Fruit fly (Drosophila melanogaster) whole organism, embryonic: Measurements from ENCODE around the gene Syt1.

Experiments
- Antp ChIP-seq: fragments of 200-800 bp; sonication (Bioruptor generic); optimal IDR thresholded peaks from 3 replicates; lab custom pipeline; 2016; ENCODE audit warnings: missing biosample characterization, missing genetic modification characterization
- Asciz ChIP-seq: fragments of 200-800 bp; sonication (Bioruptor generic); optimal IDR thresholded peaks from 2 replicates; lab custom pipeline; 2017; ENCODE audit warnings: missing biosample characterization, mild to moderate bottlenecking, missing genetic modification characterization, missing genetic modification reagents
- CG10321 ChIP-seq: fragments of 200-800 bp; sonication (Bioruptor generic); IDR thresholded peaks from 2 replicates; pipeline ENCODE4 v1.3.6; 2022; ENCODE audit warnings: missing biosample characterization, missing genetic modification characterization
- CG10959 ChIP-seq: fragments of 200-800 bp; sonication (Bioruptor generic); IDR thresholded peaks from 2 replicates; pipeline ENCODE4 v1.3.6; 2022; ENCODE audit warnings: missing biosample characterization, missing genetic modification characterization
- CG14014 ChIP-seq: fragments of 200-800 bp; sonication (Bioruptor generic); IDR thresholded peaks from 2 replicates; pipeline ENCODE4 v1.3.6; 2022; ENCODE audit warnings: missing biosample characterization, missing genetic modification characterization
- CG14860 ChIP-seq: fragments of 200-800 bp; sonication (Bioruptor generic); IDR thresholded peaks from 3 replicates; pipeline ENCODE4 v1.3.6; 2022; ENCODE audit warnings: missing biosample characterization, missing genetic modification characterization; ENCODE audit not compliant: partially characterized antibody
- CG1602 ChIP-seq: fragments of 200-800 bp; sonication (Bioruptor generic); optimal IDR thresholded peaks from 3 replicates; lab custom pipeline; 2016; ENCODE audit warnings: missing biosample characterization, missing genetic modification characterization
- CG3163 ChIP-seq: fragments of 200-800 bp; sonication (Bioruptor generic); optimal IDR thresholded peaks from 3 replicates; lab custom pipeline; 2016; ENCODE audit warnings: missing biosample characterization, missing genetic modification characterization
- CG32767 ChIP-seq: fragments of 200-800 bp; sonication (Bioruptor generic); IDR thresholded peaks from 2 replicates; pipeline ENCODE4 v1.3.6; 2022; ENCODE audit warnings: missing biosample characterization, missing genetic modification characterization
- CG32772 ChIP-seq: fragments of 200-800 bp; sonication (Bioruptor generic); IDR thresholded peaks from 2 replicates; pipeline ENCODE4 v1.3.6; 2022; ENCODE audit warnings: missing biosample characterization, missing genetic modification characterization
- CG4328 ChIP-seq: fragments of 200-800 bp; sonication (Bioruptor generic); optimal IDR thresholded peaks from 3 replicates; lab custom pipeline; 2017; ENCODE audit warnings: missing biosample characterization, missing genetic modification reagents, missing genetic modification characterization
- CG4617 ChIP-seq: fragments of 200-800 bp; sonication (Bioruptor generic); optimal IDR thresholded peaks from 3 replicates; lab custom pipeline; 2016; ENCODE audit warnings: missing biosample characterization, missing genetic modification characterization, borderline replicate concordance
- CG4730 ChIP-seq: fragments of 200-800 bp; sonication (Bioruptor generic); IDR thresholded peaks from 2 replicates; pipeline ENCODE4 v1.3.6; 2022; ENCODE audit warnings: missing biosample characterization, missing genetic modification characterization
- CG6683 ChIP-seq: fragments of 200-800 bp; sonication (Bioruptor generic); optimal IDR thresholded peaks from 2 replicates; lab custom pipeline; 2017; ENCODE audit warnings: missing biosample characterization, mild to moderate bottlenecking, missing genetic modification characterization, missing genetic modification reagents
- CG6689 ChIP-seq: fragments of 200-800 bp; sonication (Bioruptor generic); IDR thresholded peaks from 2 replicates; pipeline ENCODE4 v1.3.6; 2022; ENCODE audit warnings: missing biosample characterization, missing genetic modification characterization
- CG7556 ChIP-seq: fragments of 200-800 bp; sonication (Bioruptor generic); optimal IDR thresholded peaks from 2 replicates; lab custom pipeline; 2017; ENCODE audit warnings: missing biosample characterization, mild to moderate bottlenecking, missing genetic modification characterization
- CG9437 ChIP-seq: fragments of 200-800 bp; sonication (Bioruptor generic); optimal IDR thresholded peaks from 2 replicates; lab custom pipeline; 2018; ENCODE audit warnings: missing biosample characterization, mild to moderate bottlenecking, missing genetic modification characterization
- Camta ChIP-seq: fragments of 200-800 bp; sonication (Bioruptor generic); optimal IDR thresholded peaks from 2 replicates; lab custom pipeline; 2016; ENCODE audit warnings: missing biosample characterization, missing genetic modification characterization
- D ChIP-seq, 2 experiments: fragments of 200-800 bp in 1 of 2; fragments of >200 bp in 1 of 2; sonication (Bioruptor generic) in 1 of 2; optimal IDR thresholded peaks; 2 replicates in 1 of 2; 3 replicates in 1 of 2; lab custom pipeline; 2017; ENCODE audit warnings: mild to moderate bottlenecking in 1 of 2, missing biosample characterization in 1 of 2, missing genetic modification characterization in 1 of 2, missing genetic modification reagents in 1 of 2
- ERR ChIP-seq: fragments of 200-800 bp; sonication (Bioruptor generic); optimal IDR thresholded peaks from 2 replicates; lab custom pipeline; 2016; ENCODE audit warnings: missing biosample characterization, missing genetic modification characterization
- Ets65A ChIP-seq: fragments of 200-800 bp; sonication (Bioruptor generic); peaks from one replicate; lab custom pipeline; 2016; ENCODE audit warnings: missing biosample characterization, missing genetic modification characterization
- Fer1 ChIP-seq: fragments of 200-800 bp; sonication (Bioruptor generic); optimal IDR thresholded peaks from 2 replicates; lab custom pipeline; 2017; ENCODE audit warnings: missing biosample characterization, mild to moderate bottlenecking, missing genetic modification characterization
- Hmx ChIP-seq: fragments of 200-800 bp; sonication (Bioruptor generic); optimal IDR thresholded peaks from 2 replicates; lab custom pipeline; 2016; ENCODE audit warnings: missing biosample characterization, missing genetic modification characterization
- Lpt ChIP-seq: fragments of >200 bp; optimal IDR thresholded peaks from 2 replicates; lab custom pipeline; 2018; ENCODE audit warnings: missing biosample characterization, missing genetic modification characterization
- Pdp1 ChIP-seq, 2 experiments: fragments of 200-800 bp; sonication (Bioruptor generic); optimal IDR thresholded peaks; 3 replicates each; lab custom pipeline; 2016; ENCODE audit warnings: missing biosample characterization in 2 of 2, missing genetic modification characterization in 2 of 2, mild to moderate bottlenecking in 1 of 2, moderate library complexity in 1 of 2
- Ravus ChIP-seq: fragments of 200-800 bp; sonication (Bioruptor generic); IDR thresholded peaks from 2 replicates; pipeline ENCODE4 v1.3.6; 2022; ENCODE audit warnings: missing biosample characterization, missing genetic modification characterization
- Rx ChIP-seq: fragments of 200-800 bp; sonication (Bioruptor generic); IDR thresholded peaks from 2 replicates; pipeline ENCODE4 v1.3.6; 2022; ENCODE audit warnings: missing biosample characterization, missing genetic modification characterization
- Six4 ChIP-seq: fragments of 200-800 bp; sonication (Bioruptor generic); optimal IDR thresholded peaks from 2 replicates; lab custom pipeline; 2016; ENCODE audit warnings: missing biosample characterization, missing genetic modification characterization
- YL-1 ChIP-seq: fragments of 200-800 bp; sonication (Bioruptor generic); optimal IDR thresholded peaks from 3 replicates; lab custom pipeline; 2017; ENCODE audit warnings: missing biosample characterization, mild to moderate bottlenecking, missing genetic modification characterization
- ci ChIP-seq: fragments of 200-800 bp; sonication (Bioruptor generic); IDR thresholded peaks from 3 replicates; pipeline ENCODE4 v1.3.6; 2022; ENCODE audit warnings: missing biosample characterization, missing genetic modification characterization
- gfzf ChIP-seq: fragments of 200-800 bp; sonication (Bioruptor generic); optimal IDR thresholded peaks from 2 replicates; lab custom pipeline; 2016; ENCODE audit warnings: missing biosample characterization, mild to moderate bottlenecking, missing genetic modification characterization, moderate library complexity
- ind ChIP-seq: fragments of 200-800 bp; sonication (Bioruptor generic); optimal IDR thresholded peaks from 3 replicates; lab custom pipeline; 2016; ENCODE audit warnings: missing biosample characterization, missing genetic modification characterization
- jigr1 ChIP-seq: fragments of 200-800 bp; sonication (Bioruptor generic); IDR thresholded peaks from 3 replicates; pipeline ENCODE4 v1.3.6; 2022; ENCODE audit warnings: missing biosample characterization, missing genetic modification characterization
- jumu ChIP-seq: fragments of 200-800 bp; sonication (Bioruptor generic); optimal IDR thresholded peaks from 3 replicates; lab custom pipeline; 2016; ENCODE audit warnings: missing biosample characterization, missing genetic modification characterization
- lola ChIP-seq, 3 experiments: fragments of >200 bp in 2 of 3; fragments of 200-800 bp in 1 of 3; sonication (Bioruptor generic) in 1 of 3; optimal IDR thresholded peaks; 2 replicates each; lab custom pipeline; 2017 to 2019; ENCODE audit warnings: missing biosample characterization in 3 of 3, missing genetic modification characterization in 3 of 3, mild to moderate bottlenecking in 1 of 3, moderate library complexity in 1 of 3
- nerfin-1 ChIP-seq: fragments of 200-800 bp; sonication (Bioruptor generic); optimal IDR thresholded peaks from 3 replicates; lab custom pipeline; 2019; ENCODE audit warnings: missing biosample characterization, mild to moderate bottlenecking, missing genetic modification characterization, moderate library complexity
- ranshi ChIP-seq: fragments of 200-800 bp; sonication (Bioruptor generic); IDR thresholded peaks from 2 replicates; pipeline ENCODE4 v1.3.6; 2022; ENCODE audit warnings: missing biosample characterization, missing genetic modification characterization
- ro ChIP-seq: fragments of 200-800 bp; sonication (Bioruptor generic); IDR thresholded peaks from 2 replicates; pipeline ENCODE4 v1.3.6; 2022; ENCODE audit warnings: missing biosample characterization, missing genetic modification characterization
- salm ChIP-seq: fragments of 200-800 bp; sonication (Bioruptor generic); optimal IDR thresholded peaks from 2 replicates; lab custom pipeline; 2018; ENCODE audit warnings: missing biosample characterization, mild to moderate bottlenecking, missing genetic modification characterization
- sc ChIP-seq, 3 experiments: fragments of >200 bp in 2 of 3; fragments of 200-800 bp in 1 of 3; sonication (Bioruptor generic) in 1 of 3; optimal IDR thresholded peaks; 2 replicates in 2 of 3; 3 replicates in 1 of 3; lab custom pipeline; 2017; ENCODE audit warnings: mild to moderate bottlenecking in 1 of 3, missing biosample characterization in 1 of 3, missing genetic modification characterization in 1 of 3, missing genetic modification reagents in 1 of 3
- shn ChIP-seq: fragments of 200-800 bp; sonication (Bioruptor generic); optimal IDR thresholded peaks from 3 replicates; lab custom pipeline; 2016; ENCODE audit warnings: missing biosample characterization, missing genetic modification characterization
- sisA ChIP-seq: fragments of 200-800 bp; sonication (Bioruptor generic); IDR thresholded peaks from 2 replicates; pipeline ENCODE4 v1.3.6; 2022; ENCODE audit warnings: missing biosample characterization, missing genetic modification characterization
- tap ChIP-seq: fragments of 200-800 bp; optimal IDR thresholded peaks from 3 replicates; lab custom pipeline; 2019; ENCODE audit warnings: missing biosample characterization, mild to moderate bottlenecking, missing genetic modification characterization, moderate library complexity
- tin ChIP-seq: fragments of 200-800 bp; sonication (Bioruptor generic); optimal IDR thresholded peaks from 3 replicates; lab custom pipeline; 2016; ENCODE audit warnings: missing biosample characterization, missing genetic modification characterization
- tio ChIP-seq: fragments of 200-800 bp; sonication (Bioruptor generic); optimal IDR thresholded peaks from 2 replicates; lab custom pipeline; 2017; ENCODE audit warnings: missing biosample characterization, missing genetic modification characterization, inconsistent platforms
- trem ChIP-seq: fragments of 200-800 bp; optimal IDR thresholded peaks from 3 replicates; lab custom pipeline; 2019; ENCODE audit warnings: missing biosample characterization, mild to moderate bottlenecking, missing genetic modification characterization, moderate library complexity
- trh ChIP-seq: fragments of 200-800 bp; sonication (Bioruptor generic); optimal IDR thresholded peaks from 2 replicates; lab custom pipeline; 2016; ENCODE audit warnings: missing biosample characterization, missing genetic modification characterization
- wor ChIP-seq: fragments of 200-800 bp; sonication (Bioruptor generic); IDR thresholded peaks from 2 replicates; pipeline ENCODE4 v1.3.6; 2022; ENCODE audit warnings: missing biosample characterization, missing genetic modification characterization
- zen ChIP-seq: fragments of 200-800 bp; sonication (Bioruptor generic); optimal IDR thresholded peaks from 3 replicates; lab custom pipeline; 2018; ENCODE audit warnings: missing biosample characterization, mild to moderate bottlenecking, missing genetic modification characterization, moderate library complexity

Gene Syt1

dm6 chr2L:2830341-2830800 is 30.6 kb upstream of the Syt1 start (continued):
- peak; percentile 65 for TF ChIP-seq zen
- TF ChIP-seq CG32772 (GFP tag; lab: Robert Waterston, UW) = peak; percentile 75
- peak; percentile 88 for TF ChIP-seq CG9437 (GFP tag; lab: Kevin White, UChicago)
- TF ChIP-seq CG1602 (GFP tag; lab: Kevin White, UChicago) = peak; percentile 85
- TF ChIP-seq nerfin-1 = peak; percentile 87
- TF ChIP-seq Ets65A (GFP tag; lab: Kevin White, UChicago) = peak; percentile 76
- peak; percentile 61 for TF ChIP-seq CG14014 (GFP tag; lab: Robert Waterston, UW)
- peak; percentile 74 for TF ChIP-seq tap
- TF ChIP-seq CG7556 (GFP tag; lab: Kevin White, UChicago) = peak; percentile 97
- peak; percentile 86 for TF ChIP-seq Six4 (GFP tag; lab: Kevin White, UChicago)
- no peak for TF ChIP-seq D (optimal IDR thresholded peaks at IDR 0.05; lab: Kevin White, UChicago)
- peak; percentile 93 for TF ChIP-seq D (GFP tag; optimal IDR thresholded peaks at IDR 0.05; lab: Kevin White, UChicago)
- peak; percentile 89 for TF ChIP-seq tin (GFP tag; lab: Kevin White, UChicago)
- TF ChIP-seq salm (tag; lab: Kevin White, UChicago) = peak; percentile 77
- no peak; the same call in 2 of the 3 replicates for TF ChIP-seq jigr1 (GFP tag; lab: Robert Waterston, UW)
- peak; percentile 31; the same call in 1 of the 2 replicates for TF ChIP-seq CG10321 (GFP tag; lab: Robert Waterston, UW)
- TF ChIP-seq lola (GFP tag; optimal IDR thresholded peaks at IDR 0.05; lab: Kevin White, UChicago) = peak in 1 of 3 experiments; percentile 97
- TF ChIP-seq Camta (GFP tag; lab: Kevin White, UChicago) = peak; percentile 70
- TF ChIP-seq CG4730 (GFP tag; lab: Robert Waterston, UW) = peak; percentile 57; the same call in 1 of the 2 replicates
- no peak for TF ChIP-seq shn
- peak; percentile 55; the same call in 1 of the 2 replicates for TF ChIP-seq CG10959 (GFP tag; lab: Robert Waterston, UW)
- TF ChIP-seq jumu (GFP tag; lab: Kevin White, UChicago) = peak; percentile 5
- TF ChIP-seq gfzf (GFP tag; lab: Kevin White, UChicago) = no peak
- peak; percentile 85 for TF ChIP-seq trem (tag; lab: Kevin White, UChicago)
- peak; percentile 74 for TF ChIP-seq Hmx (GFP tag; lab: Kevin White, UChicago)
- TF ChIP-seq CG4328 = peak; percentile 87
- no peak for TF ChIP-seq CG3163 (GFP tag; lab: Kevin White, UChicago)
- peak; percentile 89 for TF ChIP-seq CG6689 (GFP tag; lab: Robert Waterston, UW)
- peak; percentile 93 for TF ChIP-seq Asciz
- peak; percentile 79 for TF ChIP-seq wor (GFP tag; lab: Robert Waterston, UW)
- TF ChIP-seq CG4617 (GFP tag; lab: Kevin White, UChicago) = peak; percentile 25
- TF ChIP-seq sisA (GFP tag; lab: Robert Waterston, UW) = peak; percentile 68
- TF ChIP-seq Fer1 (GFP tag; lab: Kevin White, UChicago) = peak; percentile 89
- TF ChIP-seq Ravus = no peak
- peak; percentile 42; the same call in 1 of the 2 replicates for TF ChIP-seq ranshi (GFP tag; lab: Robert Waterston, UW)
- no peak for TF ChIP-seq Lpt (GFP tag; lab: Kevin White, UChicago)
- peak; percentile 76 for TF ChIP-seq ci (GFP tag; lab: Robert Waterston, UW)
- peak; percentile 73 for TF ChIP-seq trh
- peak; percentile 24; the same call in 1 of the 2 replicates for TF ChIP-seq ro (GFP tag; lab: Robert Waterston, UW)
- TF ChIP-seq tio (GFP tag; lab: Kevin White, UChicago) = peak; percentile 93
- peak; percentile 77 for TF ChIP-seq CG6683
- TF ChIP-seq Antp (GFP tag; lab: Kevin White, UChicago) = peak; percentile 7
- no peak for TF ChIP-seq sc (optimal IDR thresholded peaks at IDR 0.05; lab: Kevin White, UChicago)
- TF ChIP-seq sc (GFP tag; optimal IDR thresholded peaks at IDR 0.05; lab: Kevin White, UChicago) = peak; percentile 87
- TF ChIP-seq Pdp1 (GFP tag; optimal IDR thresholded peaks at IDR 0.05; lab: Kevin White, UChicago) = peak; percentile 65 to 74
- TF ChIP-seq YL-1 = peak; percentile 60
- no peak for TF ChIP-seq ERR (GFP tag; lab: Kevin White, UChicago)
- TF ChIP-seq CG32767 (GFP tag; lab: Robert Waterston, UW) = peak; percentile 76; the same call in 1 of the 2 replicates
- no peak for TF ChIP-seq CG14860 (GFP tag; lab: Robert Waterston, UW)
- peak; percentile 79 for TF ChIP-seq ind (GFP tag; lab: Kevin White, UChicago)
- 0 out of 2 replicates have a peak, but pooled peaks have one; percentile 28 for TF ChIP-seq Rx (GFP tag; lab: Robert Waterston, UW)
